Worm (Caenorhabditis elegans): ENCODE results near the gene lgc-13.

DNA sequence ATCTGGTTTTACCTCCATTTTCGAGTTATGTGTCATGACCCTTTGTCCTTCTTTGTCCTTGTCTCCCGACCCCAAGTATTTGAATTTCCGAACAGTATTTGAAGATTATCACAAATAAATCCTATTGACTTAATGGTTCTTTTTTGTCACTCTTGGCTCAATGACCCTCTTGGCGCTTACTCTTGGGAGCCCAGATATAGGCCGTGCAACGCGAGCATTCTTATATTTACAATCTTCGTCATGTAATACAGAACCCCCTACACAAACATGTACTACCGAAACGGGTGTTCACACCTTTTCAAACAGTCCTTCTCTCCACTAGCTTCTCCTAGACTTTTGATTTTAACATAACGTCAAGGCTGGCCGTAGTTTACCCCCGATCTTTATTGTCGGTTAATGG is 34.7 kb downstream of the lgc-13 start, which contains the start of gene M153.5:
- TF ChIP-seq him-1 (tag; optimal IDR thresholded peaks at IDR 0.05) (no peak), dao-5 (tag; optimal IDR thresholded peaks at IDR 0.05) (no peak)

All from whole organism, L4/young adult.